Fruit fly (Drosophila melanogaster): ENCODE results near the gene ds.

DNA sequence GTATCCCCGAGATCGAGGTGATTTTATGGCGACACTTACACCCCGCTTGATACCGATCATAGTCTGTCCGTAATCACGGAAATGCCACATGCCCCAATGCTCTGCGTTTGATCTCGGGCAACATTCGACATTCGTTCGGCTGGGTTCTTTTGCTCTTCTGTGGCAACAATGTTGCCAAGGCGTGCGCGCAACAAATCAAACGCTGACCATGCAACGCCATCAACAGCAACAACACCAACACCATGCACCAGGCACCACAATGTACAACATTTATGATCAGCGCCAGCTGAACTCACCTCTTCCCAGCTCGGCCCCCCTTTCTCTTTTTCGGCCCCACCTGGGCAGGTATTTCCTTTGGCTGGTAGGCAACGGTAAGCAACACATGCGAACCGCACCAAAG lies 30.7 kb downstream of the ds start:
- TF ChIP-seq CG16779 (tag; optimal IDR thresholded peaks at IDR 0.05) (no peak), CG15336 (GFP tag; IDR thresholded peaks at IDR 0.05) (no peak), Eip78C (GFP tag) (no peak), CG11902 (GFP tag; optimal IDR thresholded peaks at IDR 0.05) (no peak), CG8119 (GFP tag; IDR thresholded peaks at IDR 0.05) (no peak), CG11762 (GFP tag; optimal IDR thresholded peaks at IDR 0.05; ENCODE audit: insufficient read depth) (no peak), CG1621 (tag; optimal IDR thresholded peaks at IDR 0.05) (no peak), fd85E (GFP tag; optimal IDR thresholded peaks at IDR 0.05) (no peak)
